Fruit fly (Drosophila melanogaster) whole organism, prepupa: Measurements from ENCODE around the gene CG33301.

Experiments used
- CG10631 ChIP-seq: fragments of 200-800 bp; sonication (Bioruptor generic); optimal IDR thresholded peaks from 2 replicates; lab custom pipeline; 2016; ENCODE audit warnings: missing biosample characterization, missing genetic modification characterization
- CG11902 ChIP-seq: fragments of 200-800 bp; sonication (Bioruptor generic); optimal IDR thresholded peaks from 3 replicates; lab custom pipeline; 2016; ENCODE audit warnings: missing biosample characterization, missing genetic modification characterization
- CG15336 ChIP-seq: fragments of 200-800 bp; sonication (Bioruptor generic); IDR thresholded peaks from 2 replicates; pipeline ENCODE4 v1.3.6; 2022; ENCODE audit warnings: missing biosample characterization, missing genetic modification characterization
- CG1621 ChIP-seq: fragments of 200-800 bp; sonication (Bioruptor generic); optimal IDR thresholded peaks from 3 replicates; lab custom pipeline; 2018; ENCODE audit warnings: missing biosample characterization, mild to moderate bottlenecking, missing genetic modification characterization
- CG16779 ChIP-seq: fragments of 200-800 bp; sonication (Bioruptor generic); optimal IDR thresholded peaks from 3 replicates; lab custom pipeline; 2017; ENCODE audit warnings: missing biosample characterization, mild to moderate bottlenecking, missing genetic modification characterization
- CG3032 ChIP-seq: fragments of 200-800 bp; optimal IDR thresholded peaks from 2 replicates; lab custom pipeline; 2019; ENCODE audit warnings: missing biosample characterization, mild to moderate bottlenecking, missing genetic modification characterization, moderate library complexity
- CG31627 ChIP-seq: fragments of 200-800 bp; sonication (Bioruptor generic); optimal IDR thresholded peaks from 3 replicates; lab custom pipeline; 2016; ENCODE audit warnings: missing biosample characterization, missing genetic modification characterization
- CG32006 ChIP-seq: fragments of 200-800 bp; sonication (Bioruptor generic); optimal IDR thresholded peaks from 3 replicates; lab custom pipeline; 2017; ENCODE audit warnings: missing biosample characterization, mild to moderate bottlenecking, missing genetic modification characterization
- CG34406 ChIP-seq: fragments of 200-800 bp; sonication (Bioruptor generic); optimal IDR thresholded peaks from 3 replicates; lab custom pipeline; 2016; ENCODE audit warnings: missing biosample characterization, missing genetic modification characterization
- CG3919 ChIP-seq: fragments of 200-800 bp; sonication (Bioruptor generic); optimal IDR thresholded peaks from 3 replicates; lab custom pipeline; 2016; ENCODE audit warnings: missing biosample characterization, missing genetic modification characterization
- CG4318 ChIP-seq: fragments of 200-800 bp; sonication (Bioruptor generic); optimal IDR thresholded peaks from 3 replicates; lab custom pipeline; 2017; ENCODE audit warnings: missing biosample characterization, mild to moderate bottlenecking, missing genetic modification characterization
- CG6163 ChIP-seq: fragments of 200-800 bp; sonication (Bioruptor generic); IDR thresholded peaks from 3 replicates; pipeline ENCODE4 v1.3.6; 2022; ENCODE audit warnings: missing biosample characterization, missing genetic modification characterization
- CG6276 ChIP-seq: fragments of 200-800 bp; sonication (Bioruptor generic); optimal IDR thresholded peaks from 2 replicates; lab custom pipeline; 2017; ENCODE audit warnings: missing biosample characterization, mild to moderate bottlenecking, missing genetic modification characterization
- CG6792 ChIP-seq: fragments of 200-800 bp; sonication (Bioruptor generic); optimal IDR thresholded peaks from 3 replicates; lab custom pipeline; 2016; ENCODE audit warnings: missing biosample characterization, missing genetic modification characterization
- CG6808 ChIP-seq: fragments of 200-800 bp; sonication (Bioruptor generic); optimal IDR thresholded peaks from 3 replicates; lab custom pipeline; 2017; ENCODE audit warnings: missing biosample characterization, missing genetic modification characterization, mild to moderate bottlenecking, moderate library complexity, missing genetic modification reagents
- CG6854 ChIP-seq: fragments of 200-800 bp; sonication (Bioruptor generic); optimal IDR thresholded peaks from 2 replicates; lab custom pipeline; 2017; ENCODE audit warnings: missing biosample characterization, mild to moderate bottlenecking, missing genetic modification characterization
- CG7368 ChIP-seq: fragments of 200-800 bp; sonication (Bioruptor generic); optimal IDR thresholded peaks from 3 replicates; lab custom pipeline; 2016; ENCODE audit warnings: missing biosample characterization, missing genetic modification characterization
- CG8119 ChIP-seq: fragments of 200-800 bp; sonication (Bioruptor generic); IDR thresholded peaks from 3 replicates; pipeline ENCODE4 v1.3.6; 2022; ENCODE audit warnings: missing biosample characterization, missing genetic modification characterization
- CG8319 ChIP-seq: fragments of 200-800 bp; sonication (Bioruptor generic); optimal IDR thresholded peaks from 3 replicates; lab custom pipeline; 2016; ENCODE audit warnings: missing biosample characterization, missing genetic modification characterization
- CG8632 ChIP-seq: fragments of 200-800 bp; sonication (Bioruptor generic); optimal IDR thresholded peaks from 3 replicates; lab custom pipeline; 2016; ENCODE audit warnings: missing biosample characterization, missing genetic modification characterization
- CG9139 ChIP-seq: fragments of 200-800 bp; sonication (Bioruptor generic); optimal IDR thresholded peaks from 3 replicates; lab custom pipeline; 2017; ENCODE audit warnings: missing biosample characterization, mild to moderate bottlenecking, missing genetic modification characterization
- Eip75B ChIP-seq: fragments of 200-800 bp; sonication (Bioruptor generic); optimal IDR thresholded peaks from 3 replicates; lab custom pipeline; 2016; ENCODE audit warnings: missing biosample characterization, missing genetic modification characterization
- Eip78C ChIP-seq: fragments of 200-800 bp; sonication (Bioruptor generic); peaks from one replicate; lab custom pipeline; 2016; ENCODE audit warnings: missing biosample characterization, missing genetic modification characterization
- Eip93F ChIP-seq: fragments of 200-800 bp; sonication (Bioruptor generic); optimal IDR thresholded peaks from 2 replicates; lab custom pipeline; 2016; ENCODE audit warnings: missing biosample characterization, mild to moderate bottlenecking, missing genetic modification characterization
- Ets21C ChIP-seq: fragments of 200-800 bp; sonication (Bioruptor generic); optimal IDR thresholded peaks from 3 replicates; lab custom pipeline; 2016; ENCODE audit warnings: missing biosample characterization, missing genetic modification characterization
- Ets96B ChIP-seq: fragments of 200-800 bp; optimal IDR thresholded peaks from 2 replicates; lab custom pipeline; 2019; ENCODE audit warnings: missing biosample characterization, mild to moderate bottlenecking, missing genetic modification characterization, moderate library complexity
- Gug ChIP-seq: fragments of 200-800 bp; sonication (Bioruptor generic); IDR thresholded peaks from 2 replicates; pipeline ENCODE4 v1.3.6; 2022; ENCODE audit warnings: missing biosample characterization, missing genetic modification characterization
- Hr39 ChIP-seq: fragments of 200-800 bp; sonication (Bioruptor generic); optimal IDR thresholded peaks from 2 replicates; lab custom pipeline; 2016; ENCODE audit warnings: missing biosample characterization, missing genetic modification characterization
- Hr4 ChIP-seq: fragments of 200-800 bp; sonication (Bioruptor generic); optimal IDR thresholded peaks from 3 replicates; lab custom pipeline; 2016; ENCODE audit warnings: missing biosample characterization, missing genetic modification characterization
- Lpt ChIP-seq: fragments of 200-800 bp; sonication (Bioruptor generic); optimal IDR thresholded peaks from 3 replicates; lab custom pipeline; 2016; ENCODE audit warnings: missing biosample characterization, missing genetic modification characterization
- Met ChIP-seq: fragments of 200-800 bp; sonication (Bioruptor generic); optimal IDR thresholded peaks from 3 replicates; lab custom pipeline; 2016; ENCODE audit warnings: missing biosample characterization, missing genetic modification characterization
- OdsH ChIP-seq: fragments of 200-800 bp; sonication (Bioruptor generic); optimal IDR thresholded peaks from 3 replicates; lab custom pipeline; 2016; ENCODE audit warnings: missing biosample characterization, missing genetic modification characterization
- Smox ChIP-seq: fragments of 200-800 bp; sonication (Bioruptor generic); optimal IDR thresholded peaks from 3 replicates; lab custom pipeline; 2016; ENCODE audit warnings: missing biosample characterization, missing genetic modification characterization
- Sox102F ChIP-seq: fragments of 200-800 bp; sonication (Bioruptor generic); optimal IDR thresholded peaks from 2 replicates; lab custom pipeline; 2016; ENCODE audit warnings: missing biosample characterization, mild to moderate bottlenecking, missing genetic modification characterization
- Sox14 ChIP-seq: fragments of 200-800 bp; sonication (Bioruptor generic); optimal IDR thresholded peaks from 3 replicates; lab custom pipeline; 2016; ENCODE audit warnings: missing biosample characterization, missing genetic modification characterization
- Sox15 ChIP-seq: fragments of 200-800 bp; sonication (Bioruptor generic); optimal IDR thresholded peaks from 3 replicates; lab custom pipeline; 2016; ENCODE audit warnings: missing biosample characterization, missing genetic modification characterization
- achi ChIP-seq: fragments of 200-800 bp; sonication (Bioruptor generic); optimal IDR thresholded peaks from 3 replicates; lab custom pipeline; 2016; ENCODE audit warnings: missing biosample characterization, missing genetic modification characterization
- acj6 ChIP-seq: fragments of 200-800 bp; sonication (Bioruptor generic); optimal IDR thresholded peaks from 3 replicates; lab custom pipeline; 2016; ENCODE audit warnings: missing biosample characterization, missing genetic modification characterization
- cyc ChIP-seq: fragments of 200-800 bp; sonication (Bioruptor generic); optimal IDR thresholded peaks from 3 replicates; lab custom pipeline; 2016; ENCODE audit warnings: missing biosample characterization, missing genetic modification characterization
- dac ChIP-seq: fragments of 200-800 bp; sonication (Bioruptor generic); optimal IDR thresholded peaks from 2 replicates; lab custom pipeline; 2017; ENCODE audit warnings: missing biosample characterization, mild to moderate bottlenecking, missing genetic modification characterization
- eg ChIP-seq: fragments of 200-800 bp; sonication (Bioruptor generic); IDR thresholded peaks from 3 replicates; pipeline ENCODE4 v1.3.6; 2022; ENCODE audit warnings: missing biosample characterization, missing genetic modification characterization
- esn ChIP-seq: fragments of 200-800 bp; sonication (Bioruptor generic); optimal IDR thresholded peaks from 2 replicates; lab custom pipeline; 2016; ENCODE audit warnings: missing biosample characterization, mild to moderate bottlenecking, missing genetic modification characterization, moderate library complexity
- fd59A ChIP-seq: fragments of 200-800 bp; sonication (Bioruptor generic); optimal IDR thresholded peaks from 2 replicates; lab custom pipeline; 2017; ENCODE audit warnings: missing biosample characterization, mild to moderate bottlenecking, missing genetic modification characterization, missing genetic modification reagents
- fd85E ChIP-seq: fragments of 200-800 bp; sonication (Bioruptor generic); optimal IDR thresholded peaks from 3 replicates; lab custom pipeline; 2016; ENCODE audit warnings: missing biosample characterization, missing genetic modification characterization
- lz ChIP-seq: fragments of 200-800 bp; sonication (Bioruptor generic); optimal IDR thresholded peaks from 3 replicates; lab custom pipeline; 2016; ENCODE audit warnings: missing biosample characterization, missing genetic modification characterization
- net ChIP-seq: fragments of 200-800 bp; sonication (Bioruptor generic); optimal IDR thresholded peaks from 3 replicates; lab custom pipeline; 2016; ENCODE audit warnings: missing biosample characterization, missing genetic modification characterization
- pdm3 ChIP-seq: fragments of 200-800 bp; sonication (Bioruptor generic); optimal IDR thresholded peaks from 3 replicates; lab custom pipeline; 2016; ENCODE audit warnings: missing biosample characterization, missing genetic modification characterization
- salr ChIP-seq, 2 experiments: fragments of 200-800 bp; sonication (Bioruptor generic); optimal IDR thresholded peaks; 3 replicates each; lab custom pipeline; 2016 to 2018; ENCODE audit warnings: missing biosample characterization in 2 of 2, missing genetic modification characterization in 2 of 2, mild to moderate bottlenecking in 1 of 2
- spab ChIP-seq: fragments of 200-800 bp; sonication (Bioruptor generic); optimal IDR thresholded peaks from 2 replicates; lab custom pipeline; 2017; ENCODE audit warnings: missing biosample characterization, mild to moderate bottlenecking, missing genetic modification characterization, missing genetic modification reagents
- ss ChIP-seq, 2 experiments: fragments of 200-800 bp; sonication (Bioruptor generic); optimal IDR thresholded peaks; 2 replicates in 1 of 2; 3 replicates in 1 of 2; lab custom pipeline; 2017 to 2018; ENCODE audit warnings: mild to moderate bottlenecking in 2 of 2, missing biosample characterization in 2 of 2, missing genetic modification characterization in 2 of 2, moderate library complexity in 1 of 2
- svp ChIP-seq: fragments of 200-800 bp; sonication (Bioruptor generic); peaks from one replicate; lab custom pipeline; 2016; ENCODE audit warnings: missing biosample characterization, missing genetic modification characterization
- topi ChIP-seq: fragments of 200-800 bp; sonication (Bioruptor generic); optimal IDR thresholded peaks from 3 replicates; lab custom pipeline; 2016; ENCODE audit warnings: missing biosample characterization, missing genetic modification characterization
- vri ChIP-seq: fragments of 200-800 bp; sonication (Bioruptor generic); optimal IDR thresholded peaks from 3 replicates; lab custom pipeline; 2016; ENCODE audit warnings: missing biosample characterization, mild to moderate bottlenecking, missing genetic modification characterization

The CG33301 gene

dm6 chr2L:10057236-10057635, 7.9 kb downstream of the CG33301 start:
- TF ChIP-seq spab (GFP tag; lab: Kevin White, UChicago) (peak; percentile 95), Sox102F (peak; percentile 98), cyc (GFP tag; lab: Kevin White, UChicago) (peak; percentile 98), pdm3 (peak; percentile 97), svp (GFP tag; lab: Kevin White, UChicago) (peak; percentile 99), Sox14 (GFP tag; lab: Kevin White, UChicago) (peak; percentile 98), Hr39 (peak; percentile 98), Hr4 (GFP tag; lab: Kevin White, UChicago) (peak; percentile 94), topi (GFP tag; lab: Kevin White, UChicago) (peak; percentile 97), achi (peak; percentile 96), CG6276 (GFP tag; lab: Kevin White, UChicago) (peak; percentile 85), CG4318 (GFP tag; lab: Kevin White, UChicago) (peak; percentile 91), fd59A (GFP tag; lab: Kevin White, UChicago) (peak; percentile 94), OdsH (GFP tag; lab: Kevin White, UChicago) (peak; percentile 97), CG32006 (GFP tag; lab: Kevin White, UChicago) (peak; percentile 95), CG1621 (tag; lab: Kevin White, UChicago) (peak; percentile 94), CG7368 (GFP tag; lab: Kevin White, UChicago) (peak; percentile 98), dac (peak; percentile 93), CG6163 (GFP tag; lab: Robert Waterston, UW) (peak; percentile 99), CG10631 (GFP tag; lab: Kevin White, UChicago) (peak; percentile 98), CG6792 (GFP tag; lab: Kevin White, UChicago) (peak; percentile 98), CG8319 (GFP tag; lab: Kevin White, UChicago) (peak; percentile 96), CG16779 (tag; lab: Kevin White, UChicago) (peak; percentile 93), CG6854 (GFP tag; lab: Kevin White, UChicago) (peak; percentile 95), esn (peak; percentile 98), CG11902 (peak; percentile 96), salr (GFP tag; optimal IDR thresholded peaks at IDR 0.05; lab: Kevin White, UChicago) (peak; percentile 94 to 96), Ets96B (peak; percentile 96), CG9139 (GFP tag; lab: Kevin White, UChicago) (peak; percentile 86), Met (GFP tag; lab: Kevin White, UChicago) (peak; percentile 98), Sox15 (GFP tag; lab: Kevin White, UChicago) (peak; percentile 96), Ets21C (GFP tag; lab: Kevin White, UChicago) (peak; percentile 96), vri (GFP tag; lab: Kevin White, UChicago) (peak; percentile 95), Lpt (GFP tag; lab: Kevin White, UChicago) (peak; percentile 96), eg (GFP tag; lab: Robert Waterston, UW) (peak; percentile 97), ss (GFP tag; optimal IDR thresholded peaks at IDR 0.05; lab: Kevin White, UChicago) (peak; percentile 88 to 92), fd85E (GFP tag; lab: Kevin White, UChicago) (peak; percentile 94), CG6808 (GFP tag; lab: Kevin White, UChicago) (peak; percentile 94), Eip75B (GFP tag; lab: Kevin White, UChicago) (peak; percentile 98), CG3032 (peak; percentile 97), lz (GFP tag; lab: Kevin White, UChicago) (peak; percentile 98), Eip78C (GFP tag; lab: Kevin White, UChicago) (peak; percentile 99), CG31627 (GFP tag; lab: Kevin White, UChicago) (peak; percentile 98), CG8632 (GFP tag; lab: Kevin White, UChicago) (peak; percentile 95), acj6 (GFP tag; lab: Kevin White, UChicago) (peak; percentile 98), CG8119 (peak; percentile 94), CG3919 (GFP tag; lab: Kevin White, UChicago) (peak; percentile 99), CG34406 (GFP tag; lab: Kevin White, UChicago) (peak; percentile 96), Gug (GFP tag; lab: Robert Waterston, UW) (peak; percentile 93), net (GFP tag; lab: Kevin White, UChicago) (peak; percentile 98), CG15336 (peak; percentile 93), Smox (GFP tag; lab: Kevin White, UChicago) (peak; percentile 98), Eip93F (GFP tag; lab: Kevin White, UChicago) (peak; percentile 92)
